Worm (Caenorhabditis elegans) whole organism, late embryonic: Measurements from ENCODE around the gene idpa-1.
A peak's percentile ranks its signal among the peaks of the same experiment; 100 is the strongest.
"Not testable (repeated sequence)": the region's sequence is repeated elsewhere in the genome, so short reads cannot be mapped to it uniquely, and the experiment has no call there.

Experiments
- C08G9.2 ChIP-seq: sonication (generic microtip); optimal IDR thresholded peaks from 2 replicates; lab custom pipeline; 2016; ENCODE audit warnings: mild to moderate bottlenecking, missing genetic modification characterization, moderate library complexity, missing compliant biosample characterization
- K02D7.2 ChIP-seq: sonication (generic microtip); optimal IDR thresholded peaks from 2 replicates; lab custom pipeline; 2017; ENCODE audit warnings: mild to moderate bottlenecking, missing genetic modification characterization, missing compliant biosample characterization
- Y22D7AL.16 ChIP-seq: sonication (generic microtip); optimal IDR thresholded peaks from 2 replicates; lab custom pipeline; 2016; ENCODE audit warnings: missing genetic modification characterization, missing compliant biosample characterization
- ahr-1 ChIP-seq: sonication (generic microtip); optimal IDR thresholded peaks from 2 replicates; lab custom pipeline; 2016; ENCODE audit warnings: missing genetic modification characterization, missing compliant biosample characterization
- ceh-18 ChIP-seq: sonication (generic microtip); optimal IDR thresholded peaks from 2 replicates; lab custom pipeline; 2016; ENCODE audit warnings: missing genetic modification characterization, missing compliant biosample characterization
- ceh-22 ChIP-seq: sonication (generic microtip); optimal IDR thresholded peaks from 2 replicates; lab custom pipeline; 2017; ENCODE audit warnings: missing biosample characterization, missing genetic modification characterization
- ceh-24 ChIP-seq: sonication (generic microtip); optimal IDR thresholded peaks from 2 replicates; lab custom pipeline; 2016; ENCODE audit warnings: mild to moderate bottlenecking, missing genetic modification characterization, missing compliant biosample characterization
- ceh-30 ChIP-seq: fragments of 150-350 bp; optimal IDR thresholded peaks from 2 replicates; lab custom pipeline; 2014; ENCODE audit warnings: missing biosample characterization, missing genetic modification characterization
- ceh-31 ChIP-seq: sonication (generic microtip); optimal IDR thresholded peaks from 2 replicates; lab custom pipeline; 2016; ENCODE audit warnings: missing genetic modification characterization, missing compliant biosample characterization
- dmd-4 ChIP-seq: sonication (generic microtip); optimal IDR thresholded peaks from 2 replicates; lab custom pipeline; 2016; ENCODE audit warnings: borderline replicate concordance, missing genetic modification characterization, missing compliant biosample characterization
- elt-2 ChIP-seq: sonication (generic microtip); optimal IDR thresholded peaks from 2 replicates; lab custom pipeline; 2016; ENCODE audit warnings: missing genetic modification reagents, missing genetic modification characterization, missing compliant biosample characterization
- elt-4 ChIP-seq: sonication (generic microtip); optimal IDR thresholded peaks from 2 replicates; lab custom pipeline; 2016; ENCODE audit warnings: missing genetic modification characterization, missing compliant biosample characterization
- fkh-6 ChIP-seq: sonication (generic microtip); optimal IDR thresholded peaks from 2 replicates; lab custom pipeline; 2016; ENCODE audit warnings: missing genetic modification characterization, missing compliant biosample characterization
- hlh-13 ChIP-seq: fragments of 200-800 bp; sonication (Bioruptor generic); optimal IDR thresholded peaks from 2 replicates; lab custom pipeline; 2018; ENCODE audit warnings: mild to moderate bottlenecking, missing genetic modification characterization, missing compliant biosample characterization
- hlh-30 ChIP-seq: sonication (generic microtip); optimal IDR thresholded peaks from 2 replicates; lab custom pipeline; 2017; ENCODE audit warnings: antibody characterized with exemption, missing genetic modification characterization, missing compliant biosample characterization; ENCODE audit not compliant: insufficient read depth
- hlh-8 ChIP-seq: sonication (generic microtip); optimal IDR thresholded peaks from 2 replicates; lab custom pipeline; 2016; ENCODE audit warnings: missing genotype, missing genetic modification characterization, missing compliant biosample characterization
- lin-11 ChIP-seq: fragments of 200-800 bp; sonication (Bioruptor generic); optimal IDR thresholded peaks from 2 replicates; lab custom pipeline; 2018; ENCODE audit warnings: mild to moderate bottlenecking, missing genetic modification characterization, missing compliant biosample characterization
- npax-4 ChIP-seq: sonication (generic microtip); optimal IDR thresholded peaks from 2 replicates; lab custom pipeline; 2016; ENCODE audit warnings: missing genetic modification characterization, missing compliant biosample characterization
- odd-2 ChIP-seq: sonication (generic microtip); optimal IDR thresholded peaks from 2 replicates; lab custom pipeline; 2017; ENCODE audit warnings: antibody characterized with exemption, mild to moderate bottlenecking, missing genetic modification characterization, missing compliant biosample characterization
- pha-4 ChIP-seq: fragments of 150-350 bp; optimal IDR thresholded peaks from 2 replicates; lab custom pipeline; 2018; ENCODE audit warnings: missing biosample characterization, missing genetic modification reagents, missing genetic modification characterization
- sdc-2 ChIP-seq: sonication (generic microtip); optimal IDR thresholded peaks from 2 replicates; lab custom pipeline; 2016; ENCODE audit warnings: missing genotype, missing genetic modification characterization, missing compliant biosample characterization
- sox-2 ChIP-seq: fragments of 200-800 bp; sonication (Bioruptor generic); IDR thresholded peaks from 2 replicates; pipeline ENCODE4 v1.3.6; 2022; ENCODE audit warnings: missing genetic modification reagents, missing genetic modification characterization, missing compliant biosample characterization
- sox-4 ChIP-seq: sonication (generic microtip); optimal IDR thresholded peaks from 2 replicates; lab custom pipeline; 2017; ENCODE audit warnings: mild to moderate bottlenecking, missing genetic modification characterization, inconsistent platforms, missing compliant biosample characterization
- tbx-2 ChIP-seq: sonication (generic microtip); optimal IDR thresholded peaks from 2 replicates; lab custom pipeline; 2016; ENCODE audit warnings: missing genetic modification characterization, missing compliant biosample characterization
- unc-3 ChIP-seq, 2 experiments: fragments of 200-800 bp in 1 of 2; sonication (Bioruptor generic) in 1 of 2; sonication (generic microtip) in 1 of 2; conservative IDR thresholded peaks in 1 of 2; optimal IDR thresholded peaks in 1 of 2; 2 replicates each; pipeline versions ENCODE4 v1.3.6 to Lab custom; 2016 to 2022; ENCODE audit warnings: missing compliant biosample characterization in 2 of 2, missing genetic modification characterization in 2 of 2, missing genetic modification reagents in 1 of 2
- unc-42 ChIP-seq: sonication (generic microtip); optimal IDR thresholded peaks from 2 replicates; lab custom pipeline; 2016; ENCODE audit warnings: missing genotype, missing genetic modification characterization, missing compliant biosample characterization
- unc-55 ChIP-seq: sonication (generic microtip); optimal IDR thresholded peaks from 2 replicates; lab custom pipeline; 2017; ENCODE audit warnings: missing biosample characterization, missing genetic modification reagents, missing genetic modification characterization
- zip-5 ChIP-seq: sonication (generic microtip); optimal IDR thresholded peaks from 2 replicates; lab custom pipeline; 2016; ENCODE audit warnings: missing genetic modification characterization, missing compliant biosample characterization

idpa-1 gene

ce11 chrIII:2908859-2909258 lies 7.8 kb upstream of the idpa-1 start:
- TF ChIP-seq K02D7.2 (tag; lab: Kevin White, UChicago) (no peak), unc-55 (GFP tag; lab: Kevin White, UChicago) (peak; percentile 53), unc-3 (GFP tag; conservative IDR thresholded peaks at IDR 0.05; lab: Robert Waterston, UW) (no peak), unc-3 (tag; optimal IDR thresholded peaks at IDR 0.05; lab: Kevin White, UChicago) (no peak)

DNA sequence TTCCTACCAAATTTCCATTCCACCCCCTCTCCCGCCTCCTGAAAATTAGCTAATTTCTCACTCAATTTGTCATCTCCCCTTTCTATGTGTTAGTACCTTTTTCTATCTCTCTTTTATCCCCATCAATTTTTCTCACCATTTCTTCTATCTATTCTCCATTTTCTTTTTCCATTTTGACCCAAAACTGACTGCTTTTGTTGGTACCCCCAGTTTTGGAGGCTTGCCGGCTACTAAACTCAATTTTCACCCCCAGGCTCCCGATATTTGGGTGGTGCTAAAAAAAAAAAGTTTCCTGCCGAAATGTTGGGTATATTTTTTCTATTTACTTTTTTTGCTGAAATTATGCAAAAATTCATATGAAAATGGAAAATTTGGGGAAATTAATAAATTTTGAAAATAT lies 6.8 kb upstream of the idpa-1 start:
- TF ChIP-seq pha-4 (no peak), zip-5 (tag; lab: Kevin White, UChicago) (no peak), hlh-13 (GFP tag; lab: Kevin White, UChicago) (no peak), hlh-8 (no peak), unc-42 (tag; lab: Kevin White, UChicago) (peak; percentile 60), ceh-18 (tag; lab: Kevin White, UChicago) (no peak)

DNA sequence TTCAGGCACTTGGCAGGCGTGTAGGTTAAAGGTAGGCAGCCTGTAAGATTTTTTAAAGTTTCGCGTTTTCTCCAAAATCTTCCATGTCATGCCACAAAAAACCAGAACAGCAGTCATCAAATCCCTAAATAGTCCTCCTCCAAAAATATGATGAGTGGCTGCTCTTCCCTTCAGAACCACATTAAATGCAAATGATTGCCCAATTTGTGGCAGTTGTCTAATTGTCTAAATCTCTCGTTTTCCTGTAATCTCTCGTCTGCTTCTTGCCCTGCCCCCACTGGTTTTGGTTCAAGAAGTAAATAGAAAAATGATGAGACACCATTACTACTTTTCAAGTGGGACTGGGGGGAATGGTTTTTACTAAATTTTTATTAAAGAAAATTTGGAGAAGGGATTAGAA lies 3.1 kb upstream of the idpa-1 start:
- TF ChIP-seq ahr-1 (tag; lab: Kevin White, UChicago) (no peak), hlh-30 (tag; lab: Kevin White, UChicago) (no peak), odd-2 (tag; lab: Kevin White, UChicago) (no peak), fkh-6 (tag; lab: Kevin White, UChicago) (no peak), C08G9.2 (tag; lab: Kevin White, UChicago) (no peak), pha-4 (no peak)

DNA sequence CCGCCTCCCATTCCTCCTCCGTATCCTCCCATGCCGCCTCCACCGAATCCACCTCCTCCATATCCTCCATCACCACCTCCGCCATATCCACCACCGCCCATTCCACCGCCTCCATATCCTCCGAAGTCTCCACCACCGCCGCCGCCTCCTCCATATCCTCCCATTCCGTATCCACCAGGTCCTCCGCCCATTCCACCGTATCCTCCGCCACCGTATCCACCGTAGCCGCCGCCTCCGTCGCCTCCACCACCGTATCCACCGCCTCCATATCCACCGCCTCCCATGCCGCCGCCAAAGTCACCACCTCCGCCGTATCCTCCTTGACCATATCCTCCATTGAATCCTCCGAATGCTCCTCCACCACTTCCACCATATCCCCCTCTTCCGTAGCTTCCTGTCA lies 1.3 kb downstream of the idpa-1 start:
- TF ChIP-seq fkh-6 (tag; lab: Kevin White, UChicago): no peak
- peak; percentile 16 for TF ChIP-seq sdc-2 (tag; lab: Kevin White, UChicago)

- TF ChIP-seq sdc-2 (tag; lab: Kevin White, UChicago) (no peak), Y22D7AL.16 (tag; lab: Kevin White, UChicago) (no peak), npax-4 (tag; lab: Kevin White, UChicago) (no peak)
Measured at ce11 chrIII:2891443-2891842, 9.6 kb downstream of the idpa-1 start, which contains the start of gene F56F11.1. F56F11.1 (plus strand) TSS chrIII:2891743.

DNA sequence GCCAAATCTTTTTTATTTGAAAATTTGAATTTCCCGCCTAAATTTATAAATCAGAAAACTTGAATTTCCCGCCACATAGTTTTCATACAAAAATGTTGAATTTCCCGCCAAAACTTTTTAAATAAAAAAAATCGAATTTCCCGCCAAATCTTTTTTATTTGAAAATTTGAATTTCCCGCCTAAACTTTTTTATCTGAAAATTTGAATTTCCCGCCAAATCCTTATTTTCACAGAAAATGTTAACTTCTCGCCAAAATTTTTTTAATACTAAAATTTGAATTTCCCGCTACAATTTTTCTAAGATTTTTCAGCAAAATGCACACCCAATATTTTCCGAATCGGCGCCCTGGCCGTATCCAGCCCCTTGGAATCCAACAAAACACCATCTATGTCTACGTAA lies 19.0 kb downstream of the idpa-1 start, which contains the start of gene F56F11.2:
F56F11.2 (plus strand) TSS at position 301 of the 400 bp plus-strand sequence.
- TF ChIP-seq elt-2 (tag; lab: Kevin White, UChicago); sox-2 (GFP tag; lab: Robert Waterston, UW); sox-4 (tag; lab: Kevin White, UChicago): not testable (repeated sequence)

DNA sequence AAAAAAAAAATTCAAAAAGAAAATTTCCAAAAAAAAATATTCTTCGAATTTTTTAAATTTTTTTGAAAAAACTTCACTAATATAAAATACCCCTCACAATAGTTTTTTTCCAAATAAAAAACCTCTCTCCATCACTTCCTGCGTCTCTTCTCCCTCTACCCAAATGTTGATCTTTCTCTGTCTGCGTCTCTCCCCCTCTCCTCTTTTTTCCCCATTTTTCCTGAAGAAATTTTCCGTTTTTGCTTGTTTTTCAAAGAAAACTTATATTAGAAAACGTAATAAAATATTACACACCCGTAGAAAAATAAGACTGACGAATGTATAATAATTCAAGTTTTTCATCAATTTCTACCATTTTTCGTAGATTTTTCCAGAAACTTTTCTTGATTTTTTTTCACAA lies 19.9 kb downstream of the idpa-1 start:
- TF ChIP-seq hlh-8 (no peak), elt-4 (tag; lab: Kevin White, UChicago) (no peak)
- TF ChIP-seq, all 69 proteins: peak for 0

DNA sequence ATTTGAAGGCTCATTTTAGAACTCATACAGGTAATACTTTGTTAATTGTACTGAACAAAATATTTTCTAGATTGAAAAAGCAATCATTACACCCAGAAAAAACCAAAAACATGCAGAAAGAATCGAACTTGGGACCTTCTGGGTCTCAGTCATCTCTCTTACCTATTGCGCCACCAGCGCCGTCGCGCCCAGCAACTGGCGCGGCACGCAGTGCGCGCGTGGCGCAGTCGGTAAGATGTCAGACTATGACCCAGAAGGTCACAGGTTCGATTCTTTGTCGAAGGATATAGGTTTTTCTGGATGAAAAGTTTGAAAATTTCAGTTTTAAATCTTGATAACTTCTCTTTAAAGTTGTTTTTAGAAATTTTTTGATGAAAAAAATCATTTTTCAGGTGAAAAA lies 21.3 kb downstream of the idpa-1 start:
- TF ChIP-seq dmd-4 (no peak), odd-2 (tag; lab: Kevin White, UChicago) (no peak), C08G9.2 (tag; lab: Kevin White, UChicago) (no peak), ceh-31 (no peak), lin-11 (no peak), tbx-2 (no peak), ceh-22 (tag; lab: Kevin White, UChicago) (no peak), ceh-30 (no peak), ceh-24 (tag; lab: Kevin White, UChicago) (no peak)
